Worm (Caenorhabditis elegans): ENCODE results near the gene lin-26.

ce11 chrII:7707383-7707782 lies 25.4 kb downstream of the lin-26 start, which contains the start of gene luc-7L:
- no peak for TF ChIP-seq flt-1 (GFP tag; IDR thresholded peaks at IDR 0.05)
- no peak for TF ChIP-seq cog-1 (tag; optimal IDR thresholded peaks at IDR 0.05)
- TF ChIP-seq klf-2 (GFP tag; conservative IDR thresholded peaks at IDR 0.05) = no peak
- no peak for TF ChIP-seq ztf-29 (GFP tag; IDR thresholded peaks at IDR 0.05)
- TF ChIP-seq ztf-23 (GFP tag; IDR thresholded peaks at IDR 0.05) = no peak
- TF ChIP-seq tab-1 (GFP tag; IDR thresholded peaks at IDR 0.05) = no peak
- TF ChIP-seq T22C8.4 (GFP tag; IDR thresholded peaks at IDR 0.05) = no peak

Data from whole organism, midembryonic.